Fruit fly (Drosophila melanogaster) whole organism, embryonic: ENCODE data around the gene CG17598.

ENCODE experiments used
- BtbVII ChIP-seq: fragments of 200-800 bp; sonication (Bioruptor generic); optimal IDR thresholded peaks from 3 replicates; lab custom pipeline; 2017; ENCODE audit warnings: missing biosample characterization, mild to moderate bottlenecking, missing genetic modification characterization
- CG10147 ChIP-seq: fragments of 200-800 bp; sonication (Bioruptor generic); optimal IDR thresholded peaks from 2 replicates; lab custom pipeline; 2019; ENCODE audit warnings: missing biosample characterization, mild to moderate bottlenecking, missing genetic modification characterization, moderate library complexity
- CG10267 ChIP-seq: fragments of 200-800 bp; sonication (Bioruptor generic); optimal IDR thresholded peaks from 2 replicates; lab custom pipeline; 2018; ENCODE audit warnings: missing biosample characterization, mild to moderate bottlenecking, missing genetic modification characterization, moderate library complexity
- CG10274 ChIP-seq: fragments of 200-800 bp; sonication (Bioruptor generic); optimal IDR thresholded peaks from 3 replicates; lab custom pipeline; 2017; ENCODE audit warnings: missing biosample characterization, mild to moderate bottlenecking, missing genetic modification characterization
- CG11085 ChIP-seq: fragments of 200-800 bp; sonication (Bioruptor generic); IDR thresholded peaks from 2 replicates; pipeline ENCODE4 v1.3.6; 2022; ENCODE audit warnings: missing biosample characterization, missing genetic modification characterization
- CG11093 ChIP-seq: fragments of 200-800 bp; sonication (Bioruptor generic); IDR thresholded peaks from 3 replicates; pipeline ENCODE4 v1.3.6; 2022; ENCODE audit warnings: missing biosample characterization, missing genetic modification characterization
- CG13624 ChIP-seq: fragments of 200-800 bp; sonication (Bioruptor generic); optimal IDR thresholded peaks from 2 replicates; lab custom pipeline; 2016; ENCODE audit warnings: missing biosample characterization, missing genetic modification characterization
- CG1529 ChIP-seq: fragments of 200-800 bp; sonication (Bioruptor generic); optimal IDR thresholded peaks from 3 replicates; lab custom pipeline; 2018; ENCODE audit warnings: missing biosample characterization, missing genetic modification characterization
- CG17359 ChIP-seq: fragments of 200-800 bp; sonication (Bioruptor generic); optimal IDR thresholded peaks from 3 replicates; lab custom pipeline; 2018; ENCODE audit warnings: missing biosample characterization, mild to moderate bottlenecking, missing genetic modification characterization, moderate library complexity
- CG2120 ChIP-seq: fragments of 200-800 bp; sonication (Bioruptor generic); optimal IDR thresholded peaks from 3 replicates; lab custom pipeline; 2016; ENCODE audit warnings: missing biosample characterization, missing genetic modification characterization
- CG3163 ChIP-seq: fragments of 200-800 bp; sonication (Bioruptor generic); optimal IDR thresholded peaks from 3 replicates; lab custom pipeline; 2016; ENCODE audit warnings: missing biosample characterization, missing genetic modification characterization
- CG32767 ChIP-seq: fragments of 200-800 bp; sonication (Bioruptor generic); IDR thresholded peaks from 2 replicates; pipeline ENCODE4 v1.3.6; 2022; ENCODE audit warnings: missing biosample characterization, missing genetic modification characterization
- CG4360 ChIP-seq: fragments of 200-800 bp; sonication (Bioruptor generic); IDR thresholded peaks from 2 replicates; pipeline ENCODE4 v1.3.6; 2022; ENCODE audit warnings: missing biosample characterization, missing genetic modification characterization
- CG5953 ChIP-seq: fragments of 200-800 bp; sonication (Bioruptor generic); IDR thresholded peaks from 2 replicates; pipeline ENCODE4 v1.3.6; 2022; ENCODE audit warnings: missing biosample characterization, missing genetic modification characterization
- CG6175 ChIP-seq: fragments of 200-800 bp; sonication (Bioruptor generic); IDR thresholded peaks from 3 replicates; pipeline ENCODE4 v1.3.6; 2022; ENCODE audit warnings: missing biosample characterization, missing genetic modification characterization
- CG6272 ChIP-seq: fragments of 200-800 bp; sonication (Bioruptor generic); IDR thresholded peaks from 2 replicates; pipeline ENCODE4 v1.3.6; 2022; ENCODE audit warnings: missing biosample characterization, missing genetic modification characterization
- CG6654 ChIP-seq: fragments of 200-800 bp; sonication (Bioruptor generic); optimal IDR thresholded peaks from 2 replicates; lab custom pipeline; 2017; ENCODE audit warnings: missing biosample characterization, mild to moderate bottlenecking, missing genetic modification characterization
- CG8089 ChIP-seq: fragments of 200-800 bp; sonication (Bioruptor generic); optimal IDR thresholded peaks from 3 replicates; lab custom pipeline; 2016; ENCODE audit warnings: missing biosample characterization, missing genetic modification characterization
- CG8281 ChIP-seq: fragments of 200-800 bp; sonication (Bioruptor generic); optimal IDR thresholded peaks from 2 replicates; lab custom pipeline; 2018; ENCODE audit warnings: missing biosample characterization, mild to moderate bottlenecking, missing genetic modification characterization, moderate library complexity
- CG8359 ChIP-seq: fragments of 200-800 bp; sonication (Bioruptor generic); optimal IDR thresholded peaks from 2 replicates; lab custom pipeline; 2017; ENCODE audit warnings: missing biosample characterization, mild to moderate bottlenecking, missing genetic modification characterization, borderline replicate concordance
- CG9876 ChIP-seq: fragments of 200-800 bp; sonication (Bioruptor generic); optimal IDR thresholded peaks from 2 replicates; lab custom pipeline; 2016; ENCODE audit warnings: missing biosample characterization, missing genetic modification characterization
- CHES-1-like ChIP-seq: fragments of 200-800 bp; sonication (Bioruptor generic); optimal IDR thresholded peaks from 2 replicates; lab custom pipeline; 2016; ENCODE audit warnings: missing biosample characterization, missing genetic modification characterization
- Fer2 ChIP-seq: fragments of 200-800 bp; sonication (Bioruptor generic); optimal IDR thresholded peaks from 2 replicates; lab custom pipeline; 2018; ENCODE audit warnings: missing biosample characterization, mild to moderate bottlenecking, missing genetic modification characterization, moderate library complexity
- Gug ChIP-seq: fragments of 200-800 bp; sonication (Bioruptor generic); IDR thresholded peaks from 4 replicates; pipeline ENCODE4 v1.3.6; 2022; ENCODE audit warnings: missing biosample characterization, missing genetic modification characterization
- Lpt ChIP-seq: fragments of >200 bp; optimal IDR thresholded peaks from 2 replicates; lab custom pipeline; 2018; ENCODE audit warnings: missing biosample characterization, missing genetic modification characterization
- Opbp ChIP-seq: fragments of 200-800 bp; sonication (Bioruptor generic); IDR thresholded peaks from 3 replicates; pipeline ENCODE4 v1.3.6; 2022; ENCODE audit warnings: missing biosample characterization, missing genetic modification characterization; ENCODE audit not compliant: partially characterized antibody
- PHDP ChIP-seq: fragments of 200-800 bp; sonication (Bioruptor generic); optimal IDR thresholded peaks from 3 replicates; lab custom pipeline; 2018; ENCODE audit warnings: missing biosample characterization, mild to moderate bottlenecking, missing genetic modification characterization, moderate library complexity
- Poxn ChIP-seq: fragments of 200-800 bp; sonication (Bioruptor generic); IDR thresholded peaks from 2 replicates; pipeline ENCODE4 v1.3.6; 2022; ENCODE audit warnings: missing biosample characterization, missing genetic modification characterization
- Vsx1 ChIP-seq: fragments of 200-800 bp; sonication (Bioruptor generic); optimal IDR thresholded peaks from 2 replicates; lab custom pipeline; 2017; ENCODE audit warnings: missing biosample characterization, mild to moderate bottlenecking, missing genetic modification characterization, missing genetic modification reagents
- al ChIP-seq: fragments of 200-800 bp; sonication (Bioruptor generic); IDR thresholded peaks from 2 replicates; pipeline ENCODE4 v1.3.6; 2022; ENCODE audit warnings: missing biosample characterization, missing genetic modification characterization
- ems ChIP-seq: fragments of 200-800 bp; sonication (Bioruptor generic); optimal IDR thresholded peaks from 3 replicates; lab custom pipeline; 2016; ENCODE audit warnings: missing biosample characterization, missing genetic modification characterization
- en ChIP-seq: fragments of 200-800 bp; sonication (Bioruptor generic); optimal IDR thresholded peaks from 2 replicates; lab custom pipeline; 2016; ENCODE audit warnings: missing biosample characterization, missing genetic modification characterization
- ewg ChIP-seq: fragments of 200-800 bp; sonication (Bioruptor generic); optimal IDR thresholded peaks from 3 replicates; lab custom pipeline; 2017; ENCODE audit warnings: mild to moderate bottlenecking, missing biosample characterization, missing genetic modification reagents, missing genetic modification characterization
- gsb ChIP-seq: fragments of 200-800 bp; sonication (Bioruptor generic); IDR thresholded peaks from 2 replicates; pipeline ENCODE4 v1.3.6; 2022; ENCODE audit warnings: missing biosample characterization, missing genetic modification characterization
- ham ChIP-seq: fragments of 200-800 bp; sonication (Bioruptor generic); IDR thresholded peaks from 2 replicates; pipeline ENCODE4 v1.3.6; 2022; ENCODE audit warnings: missing biosample characterization, missing genetic modification characterization
- kni ChIP-seq: fragments of 200-800 bp; sonication (Bioruptor generic); optimal IDR thresholded peaks from 3 replicates; lab custom pipeline; 2017; ENCODE audit warnings: mild to moderate bottlenecking, missing biosample characterization, missing genetic modification reagents, missing genetic modification characterization
- lilli ChIP-seq: fragments of 200-800 bp; sonication (Bioruptor generic); optimal IDR thresholded peaks from 3 replicates; lab custom pipeline; 2016; ENCODE audit warnings: missing biosample characterization, missing genetic modification characterization
- mld ChIP-seq: fragments of 200-800 bp; sonication (Bioruptor generic); IDR thresholded peaks from 3 replicates; pipeline ENCODE4 v1.3.6; 2022; ENCODE audit warnings: missing biosample characterization, missing genetic modification characterization; ENCODE audit not compliant: partially characterized antibody
- nau ChIP-seq: fragments of 200-800 bp; sonication (Bioruptor generic); optimal IDR thresholded peaks from 3 replicates; lab custom pipeline; 2017; ENCODE audit warnings: missing biosample characterization, mild to moderate bottlenecking, missing genetic modification characterization, missing genetic modification reagents
- odd ChIP-seq: fragments of 200-800 bp; sonication (Bioruptor generic); optimal IDR thresholded peaks from 2 replicates; lab custom pipeline; 2017; ENCODE audit warnings: missing biosample characterization, mild to moderate bottlenecking, missing genetic modification characterization
- onecut ChIP-seq: fragments of 200-800 bp; sonication (Bioruptor generic); IDR thresholded peaks from 2 replicates; pipeline ENCODE4 v1.3.6; 2022; ENCODE audit warnings: missing biosample characterization, missing genetic modification characterization
- p53 ChIP-seq: fragments of 200-800 bp; sonication (Bioruptor generic); optimal IDR thresholded peaks from 2 replicates; lab custom pipeline; 2016; ENCODE audit warnings: missing biosample characterization, missing genetic modification characterization
- pnt ChIP-seq: fragments of 200-800 bp; sonication (Bioruptor generic); optimal IDR thresholded peaks from 3 replicates; lab custom pipeline; 2016; ENCODE audit warnings: missing biosample characterization, missing genetic modification characterization
- pros ChIP-seq: fragments of 200-800 bp; sonication (Bioruptor generic); optimal IDR thresholded peaks from 3 replicates; lab custom pipeline; 2019; ENCODE audit warnings: missing biosample characterization, mild to moderate bottlenecking, missing genetic modification characterization, moderate library complexity
- slbo ChIP-seq: fragments of 200-800 bp; sonication (Bioruptor generic); IDR thresholded peaks from 2 replicates; pipeline ENCODE4 v1.3.6; 2022; ENCODE audit warnings: missing biosample characterization, missing genetic modification characterization
- slp2 ChIP-seq: fragments of 200-800 bp; sonication (Bioruptor generic); optimal IDR thresholded peaks from 2 replicates; lab custom pipeline; 2016; ENCODE audit warnings: missing biosample characterization, missing genetic modification characterization
- sr ChIP-seq: fragments of 200-800 bp; sonication (Bioruptor generic); IDR thresholded peaks from 3 replicates; pipeline ENCODE4 v1.3.6; 2022; ENCODE audit warnings: missing biosample characterization, missing genetic modification characterization
- tap ChIP-seq: fragments of 200-800 bp; optimal IDR thresholded peaks from 3 replicates; lab custom pipeline; 2019; ENCODE audit warnings: missing biosample characterization, mild to moderate bottlenecking, missing genetic modification characterization, moderate library complexity
- twi ChIP-seq: fragments of 200-800 bp; optimal IDR thresholded peaks from 2 replicates; lab custom pipeline; 2019; ENCODE audit warnings: missing biosample characterization, mild to moderate bottlenecking, missing genetic modification characterization, moderate library complexity

The CG17598 gene

DNA sequence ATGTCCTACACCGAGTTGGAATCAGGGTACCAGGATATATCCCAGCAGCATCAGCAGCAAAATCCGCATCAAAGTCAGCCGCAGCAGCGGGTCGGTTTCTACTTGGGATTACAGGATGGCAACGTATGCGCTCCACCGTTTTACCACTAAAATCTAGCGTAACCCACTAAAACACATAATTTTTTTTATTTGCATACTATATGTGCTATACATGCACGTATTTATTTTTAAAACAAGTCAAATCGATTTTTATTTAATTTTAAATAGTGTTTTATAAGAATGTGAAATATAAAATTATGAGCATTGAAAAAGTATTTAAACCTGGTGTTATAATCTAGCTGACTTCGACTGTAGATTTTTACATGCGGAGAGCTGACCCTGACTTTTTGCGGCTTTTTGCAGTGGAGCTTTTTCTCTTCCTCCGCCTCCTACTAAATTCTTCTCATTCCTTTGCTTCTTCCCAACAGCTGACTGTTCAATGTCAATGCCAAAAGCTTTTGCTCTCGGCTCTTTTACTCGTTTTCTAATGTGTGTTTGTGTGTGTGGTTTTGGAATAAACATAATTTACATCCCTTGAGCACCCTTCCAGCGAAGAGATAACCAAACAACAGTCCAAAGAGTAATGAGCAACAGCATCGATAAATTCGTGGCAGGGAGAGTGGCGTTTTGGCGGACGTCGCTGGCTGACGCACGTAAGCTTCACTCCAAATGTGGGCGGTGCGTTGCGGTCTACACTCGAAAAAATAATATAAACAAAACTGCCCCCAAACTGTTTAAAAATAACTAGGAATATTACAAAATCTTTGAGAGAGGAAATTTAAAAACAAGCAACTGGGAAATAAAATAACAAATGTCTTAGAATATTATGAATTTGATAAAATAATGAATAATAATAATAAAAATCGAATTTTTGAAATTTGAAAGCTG is 52.3 kb downstream of the CG17598 start (continued):
- no peak for TF ChIP-seq CG10267 (tag; lab: Kevin White, UChicago)
- TF ChIP-seq pnt (GFP tag; lab: Kevin White, UChicago), result no peak
- TF ChIP-seq CG6175 (GFP tag; lab: Robert Waterston, UW), result peak; percentile 63; the same call in 2 of the 3 replicates
- no peak for TF ChIP-seq CG6654 (GFP tag; lab: Kevin White, UChicago)
- TF ChIP-seq CG10274 (GFP tag; lab: Kevin White, UChicago), result no peak
- peak; percentile 26 for TF ChIP-seq CG2120
- TF ChIP-seq CG1529 (GFP tag; lab: Kevin White, UChicago), result no peak
- TF ChIP-seq Opbp (GFP tag; lab: Robert Waterston, UW), result no peak
- 0 out of 3 replicates have a peak, but pooled peaks have one; percentile 58 for TF ChIP-seq sr (GFP tag; lab: Robert Waterston, UW)
- no peak for TF ChIP-seq CG8281 (tag; lab: Kevin White, UChicago)
- TF ChIP-seq CHES-1-like (GFP tag; lab: Kevin White, UChicago), result no peak
- no peak for TF ChIP-seq Vsx1 (GFP tag; lab: Kevin White, UChicago)
- no peak for TF ChIP-seq CG11085 (GFP tag; lab: Robert Waterston, UW)
- TF ChIP-seq kni (GFP tag; lab: Kevin White, UChicago), result no peak
- no peak for TF ChIP-seq CG8359
- 0 out of 2 replicates have a peak, but pooled peaks have one; percentile 32 for TF ChIP-seq CG5953 (GFP tag; lab: Robert Waterston, UW)
- no peak for TF ChIP-seq CG6272
- TF ChIP-seq p53 (GFP tag; lab: Kevin White, UChicago), result no peak
- no peak for TF ChIP-seq CG8089 (GFP tag; lab: Kevin White, UChicago)
- peak; percentile 29; the same call in 1 of the 2 replicates for TF ChIP-seq al (GFP tag; lab: Robert Waterston, UW)
- peak; percentile 1 for TF ChIP-seq lilli (GFP tag; lab: Kevin White, UChicago)
- TF ChIP-seq CG13624, result no peak
- no peak for TF ChIP-seq ems (GFP tag; lab: Kevin White, UChicago)
- TF ChIP-seq nau (GFP tag; lab: Kevin White, UChicago), result no peak
- no peak for TF ChIP-seq odd (GFP tag; lab: Kevin White, UChicago)
- TF ChIP-seq CG17359, result peak; percentile 54
- peak; percentile 24; the same call in 1 of the 2 replicates for TF ChIP-seq Poxn (GFP tag; lab: Robert Waterston, UW)
- TF ChIP-seq twi (tag; lab: Kevin White, UChicago), result no peak
- no peak for TF ChIP-seq ham
- TF ChIP-seq Lpt (GFP tag; lab: Kevin White, UChicago), result no peak
- TF ChIP-seq en, result no peak
- peak; percentile 70 for TF ChIP-seq PHDP (tag; lab: Kevin White, UChicago)
- TF ChIP-seq CG32767 (GFP tag; lab: Robert Waterston, UW), result no peak
- TF ChIP-seq mld, result no peak
- no peak for TF ChIP-seq pros (GFP tag; lab: Kevin White, UChicago)
- peak; percentile 64 for TF ChIP-seq CG3163
- TF ChIP-seq BtbVII (GFP tag; lab: Kevin White, UChicago), result peak; percentile 26
- no peak for TF ChIP-seq Fer2
- peak; percentile 66 for TF ChIP-seq slbo (GFP tag; lab: Robert Waterston, UW)
- TF ChIP-seq ewg (GFP tag; lab: Kevin White, UChicago), result no peak
- TF ChIP-seq CG9876, result no peak
- TF ChIP-seq Gug (GFP tag; lab: Robert Waterston, UW), result no peak; the same call in 3 of the 4 replicates
- TF ChIP-seq slp2 (GFP tag; lab: Kevin White, UChicago), result no peak
- no peak for TF ChIP-seq CG4360 (GFP tag; lab: Robert Waterston, UW)
- TF ChIP-seq onecut (GFP tag; lab: Robert Waterston, UW), result peak; percentile 19
- peak; percentile 12 for TF ChIP-seq CG10147 (GFP tag; lab: Kevin White, UChicago)
- no peak for TF ChIP-seq tap
- TF ChIP-seq CG11093 (GFP tag; lab: Robert Waterston, UW), result 0 out of 3 replicates have a peak, but pooled peaks have one; percentile 33
- no peak for TF ChIP-seq gsb
